Fruit fly (Drosophila melanogaster) whole organism, embryonic: Measurements from ENCODE around the gene CG8136.

Experiments
- Abd-B ChIP-seq: fragments of 200-800 bp; sonication (Bioruptor generic); optimal IDR thresholded peaks from 2 replicates; lab custom pipeline; 2018; ENCODE audit warnings: missing biosample characterization, mild to moderate bottlenecking, missing genetic modification characterization, moderate library complexity
- BEAF-32 ChIP-seq: fragments of 200-800 bp; sonication (Bioruptor generic); optimal IDR thresholded peaks from 3 replicates; lab custom pipeline; 2017; ENCODE audit warnings: missing biosample characterization, missing genetic modification characterization, mild to moderate bottlenecking, moderate library complexity, missing genetic modification reagents
- Blimp-1 ChIP-seq: fragments of 200-800 bp; sonication (Bioruptor generic); optimal IDR thresholded peaks from 3 replicates; lab custom pipeline; 2018; ENCODE audit warnings: missing biosample characterization, missing genetic modification characterization, mild to moderate bottlenecking, moderate library complexity, missing genetic modification reagents
- Bteb2 ChIP-seq: fragments of 200-800 bp; sonication (Bioruptor generic); optimal IDR thresholded peaks from 2 replicates; lab custom pipeline; 2016; ENCODE audit warnings: missing biosample characterization, missing genetic modification characterization
- CG10147 ChIP-seq: fragments of 200-800 bp; sonication (Bioruptor generic); optimal IDR thresholded peaks from 2 replicates; lab custom pipeline; 2019; ENCODE audit warnings: missing biosample characterization, mild to moderate bottlenecking, missing genetic modification characterization, moderate library complexity
- CG10321 ChIP-seq: fragments of 200-800 bp; sonication (Bioruptor generic); IDR thresholded peaks from 2 replicates; pipeline ENCODE4 v1.3.6; 2022; ENCODE audit warnings: missing biosample characterization, missing genetic modification characterization
- CG10959 ChIP-seq: fragments of 200-800 bp; sonication (Bioruptor generic); IDR thresholded peaks from 2 replicates; pipeline ENCODE4 v1.3.6; 2022; ENCODE audit warnings: missing biosample characterization, missing genetic modification characterization
- CG10979 ChIP-seq: fragments of 200-800 bp; sonication (Bioruptor generic); optimal IDR thresholded peaks from 2 replicates; lab custom pipeline; 2018; ENCODE audit warnings: missing biosample characterization, mild to moderate bottlenecking, missing genetic modification characterization, moderate library complexity
- CG13123 ChIP-seq: fragments of 200-800 bp; sonication (Bioruptor generic); optimal IDR thresholded peaks from 2 replicates; lab custom pipeline; 2016; ENCODE audit warnings: missing biosample characterization, missing genetic modification characterization
- CG13424 ChIP-seq: fragments of 200-800 bp; sonication (Bioruptor generic); optimal IDR thresholded peaks from 2 replicates; lab custom pipeline; 2019; ENCODE audit warnings: missing biosample characterization, mild to moderate bottlenecking, missing genetic modification characterization, moderate library complexity
- CG1529 ChIP-seq: fragments of 200-800 bp; sonication (Bioruptor generic); optimal IDR thresholded peaks from 3 replicates; lab custom pipeline; 2018; ENCODE audit warnings: missing biosample characterization, missing genetic modification characterization
- CG16815 ChIP-seq: fragments of 200-800 bp; sonication (Bioruptor generic); optimal IDR thresholded peaks from 3 replicates; lab custom pipeline; 2017; ENCODE audit warnings: missing biosample characterization, mild to moderate bottlenecking, missing genetic modification characterization
- CG17328 ChIP-seq: fragments of 200-800 bp; sonication (Bioruptor generic); IDR thresholded peaks from 2 replicates; pipeline ENCODE4 v1.3.6; 2022; ENCODE audit warnings: missing biosample characterization, missing genetic modification characterization
- CG1792 ChIP-seq: fragments of 200-800 bp; sonication (Bioruptor generic); optimal IDR thresholded peaks from 2 replicates; lab custom pipeline; 2016; ENCODE audit warnings: missing biosample characterization, missing genetic modification characterization
- CG18599 ChIP-seq: fragments of 200-800 bp; sonication (Bioruptor generic); optimal IDR thresholded peaks from 3 replicates; lab custom pipeline; 2017; ENCODE audit warnings: missing biosample characterization, missing genetic modification characterization, mild to moderate bottlenecking, moderate library complexity, missing genetic modification reagents
- CG18764 ChIP-seq: fragments of 200-800 bp; sonication (Bioruptor generic); optimal IDR thresholded peaks from 3 replicates; lab custom pipeline; 2016; ENCODE audit warnings: missing biosample characterization, missing genetic modification characterization
- CG2120 ChIP-seq: fragments of 200-800 bp; sonication (Bioruptor generic); optimal IDR thresholded peaks from 3 replicates; lab custom pipeline; 2016; ENCODE audit warnings: missing biosample characterization, missing genetic modification characterization
- CG32772 ChIP-seq: fragments of 200-800 bp; sonication (Bioruptor generic); IDR thresholded peaks from 2 replicates; pipeline ENCODE4 v1.3.6; 2022; ENCODE audit warnings: missing biosample characterization, missing genetic modification characterization
- CG33557 ChIP-seq: fragments of 200-800 bp; sonication (Bioruptor generic); optimal IDR thresholded peaks from 2 replicates; lab custom pipeline; 2019; ENCODE audit warnings: missing biosample characterization, mild to moderate bottlenecking, missing genetic modification characterization, moderate library complexity
- CG34224 ChIP-seq: fragments of 200-800 bp; sonication (Bioruptor generic); IDR thresholded peaks from 3 replicates; pipeline ENCODE4 v1.3.6; 2022; ENCODE audit warnings: missing biosample characterization, missing genetic modification characterization; ENCODE audit not compliant: partially characterized antibody
- CG34376 ChIP-seq: fragments of 200-800 bp; sonication (Bioruptor generic); optimal IDR thresholded peaks from 2 replicates; lab custom pipeline; 2018; ENCODE audit warnings: missing biosample characterization, mild to moderate bottlenecking, missing genetic modification characterization
- CG4328 ChIP-seq: fragments of 200-800 bp; sonication (Bioruptor generic); optimal IDR thresholded peaks from 3 replicates; lab custom pipeline; 2017; ENCODE audit warnings: missing biosample characterization, missing genetic modification reagents, missing genetic modification characterization
- CG4707 ChIP-seq: fragments of 200-800 bp; sonication (Bioruptor generic); optimal IDR thresholded peaks from 2 replicates; lab custom pipeline; 2018; ENCODE audit warnings: missing biosample characterization, mild to moderate bottlenecking, missing genetic modification characterization, moderate library complexity
- CG8281 ChIP-seq: fragments of 200-800 bp; sonication (Bioruptor generic); optimal IDR thresholded peaks from 2 replicates; lab custom pipeline; 2018; ENCODE audit warnings: missing biosample characterization, mild to moderate bottlenecking, missing genetic modification characterization, moderate library complexity
- CG8924 ChIP-seq: fragments of 200-800 bp; optimal IDR thresholded peaks from 3 replicates; lab custom pipeline; 2019; ENCODE audit warnings: missing biosample characterization, mild to moderate bottlenecking, missing genetic modification characterization, moderate library complexity
- CG9932 ChIP-seq: fragments of 200-800 bp; sonication (Bioruptor generic); IDR thresholded peaks from 2 replicates; pipeline ENCODE4 v1.3.6; 2022; ENCODE audit warnings: missing biosample characterization, missing genetic modification characterization
- Dbx ChIP-seq: fragments of 200-800 bp; sonication (Bioruptor generic); IDR thresholded peaks from 3 replicates; pipeline ENCODE4 v1.3.6; 2022; ENCODE audit warnings: missing biosample characterization, missing genetic modification characterization
- H2.0 ChIP-seq: fragments of 200-800 bp; sonication (Bioruptor generic); IDR thresholded peaks from 2 replicates; pipeline ENCODE4 v1.3.6; 2022; ENCODE audit warnings: missing biosample characterization, missing genetic modification characterization
- Hmr ChIP-seq: fragments of 200-800 bp; sonication (Bioruptor generic); optimal IDR thresholded peaks from 3 replicates; lab custom pipeline; 2017; ENCODE audit warnings: mild to moderate bottlenecking, missing biosample characterization, missing genetic modification reagents, missing genetic modification characterization
- Lim3 ChIP-seq: fragments of 200-800 bp; sonication (Bioruptor generic); IDR thresholded peaks from 2 replicates; pipeline ENCODE4 v1.3.6; 2022; ENCODE audit warnings: missing biosample characterization, missing genetic modification characterization
- Oli ChIP-seq: fragments of 200-800 bp; sonication (Bioruptor generic); optimal IDR thresholded peaks from 2 replicates; lab custom pipeline; 2018; ENCODE audit warnings: missing biosample characterization, mild to moderate bottlenecking, missing genetic modification characterization, moderate library complexity
- Ssrp ChIP-seq: fragments of 200-800 bp; sonication (Bioruptor generic); optimal IDR thresholded peaks from 2 replicates; lab custom pipeline; 2018; ENCODE audit warnings: missing biosample characterization, mild to moderate bottlenecking, missing genetic modification characterization, moderate library complexity
- Tbp ChIP-seq: fragments of >200 bp; optimal IDR thresholded peaks from 2 replicates; lab custom pipeline; 2018; ENCODE audit warnings: missing biosample characterization, missing genetic modification characterization
- Xrp1 ChIP-seq: fragments of 200-800 bp; sonication (Bioruptor generic); IDR thresholded peaks from 2 replicates; pipeline ENCODE4 v1.3.6; 2022; ENCODE audit warnings: missing biosample characterization, missing genetic modification characterization
- bbx ChIP-seq: fragments of 200-800 bp; sonication (Bioruptor generic); IDR thresholded peaks from 2 replicates; pipeline ENCODE4 v1.3.6; 2022; ENCODE audit warnings: missing biosample characterization, missing genetic modification characterization; ENCODE audit not compliant: partially characterized antibody
- br ChIP-seq: fragments of >200 bp; optimal IDR thresholded peaks from 2 replicates; lab custom pipeline; 2017
- bsh ChIP-seq, 2 experiments: fragments of 200-800 bp; sonication (Bioruptor generic); optimal IDR thresholded peaks; 2 replicates each; lab custom pipeline; 2017 to 2018; ENCODE audit warnings: mild to moderate bottlenecking in 2 of 2, missing biosample characterization in 2 of 2, missing genetic modification characterization in 2 of 2, moderate library complexity in 1 of 2
- dmrt11E ChIP-seq: fragments of 200-800 bp; sonication (Bioruptor generic); optimal IDR thresholded peaks from 3 replicates; lab custom pipeline; 2018; ENCODE audit warnings: missing biosample characterization, mild to moderate bottlenecking, missing genetic modification characterization, moderate library complexity
- dmrt99B ChIP-seq: fragments of 200-800 bp; sonication (Bioruptor generic); optimal IDR thresholded peaks from 2 replicates; lab custom pipeline; 2018; ENCODE audit warnings: missing biosample characterization, mild to moderate bottlenecking, missing genetic modification characterization, moderate library complexity
- dpn ChIP-seq, 2 experiments: fragments of 200-800 bp; sonication (Bioruptor generic); optimal IDR thresholded peaks; 3 replicates each; lab custom pipeline; 2016; ENCODE audit warnings: missing biosample characterization in 2 of 2, missing genetic modification characterization in 2 of 2
- gro ChIP-seq: fragments of 200-800 bp; sonication (Bioruptor generic); optimal IDR thresholded peaks from 2 replicates; lab custom pipeline; 2016; ENCODE audit warnings: missing biosample characterization, missing genetic modification characterization
- lbe ChIP-seq: fragments of 200-800 bp; sonication (Bioruptor generic); optimal IDR thresholded peaks from 2 replicates; lab custom pipeline; 2016; ENCODE audit warnings: missing biosample characterization, mild to moderate bottlenecking, missing genetic modification characterization
- maf-S ChIP-seq: fragments of 200-800 bp; sonication (Bioruptor generic); optimal IDR thresholded peaks from 2 replicates; lab custom pipeline; 2016; ENCODE audit warnings: missing biosample characterization, missing genetic modification characterization
- oc ChIP-seq: fragments of 200-800 bp; sonication (Bioruptor generic); optimal IDR thresholded peaks from 2 replicates; lab custom pipeline; 2018; ENCODE audit warnings: missing biosample characterization, mild to moderate bottlenecking, missing genetic modification characterization, moderate library complexity
- odd ChIP-seq: fragments of 200-800 bp; sonication (Bioruptor generic); optimal IDR thresholded peaks from 2 replicates; lab custom pipeline; 2017; ENCODE audit warnings: missing biosample characterization, mild to moderate bottlenecking, missing genetic modification characterization
- pho ChIP-seq: fragments of 200-800 bp; sonication (Bioruptor generic); optimal IDR thresholded peaks from 2 replicates; lab custom pipeline; 2016; ENCODE audit warnings: missing biosample characterization, missing genetic modification characterization
- prd ChIP-seq, 3 experiments: fragments of >200 bp in 2 of 3; fragments of 200-800 bp in 1 of 3; sonication (Bioruptor generic) in 1 of 3; optimal IDR thresholded peaks in 2 of 3; IDR thresholded peaks in 1 of 3; 2 replicates in 2 of 3; 3 replicates in 1 of 3; pipeline versions ENCODE4 v1.3.6 to Lab custom; 2017 to 2022; ENCODE audit warnings: missing biosample characterization in 1 of 3, missing genetic modification characterization in 1 of 3
- row ChIP-seq: fragments of 200-800 bp; sonication (Bioruptor generic); IDR thresholded peaks from 3 replicates; pipeline ENCODE4 v1.3.6; 2022; ENCODE audit warnings: missing biosample characterization, missing genetic modification characterization
- sqz ChIP-seq: fragments of 200-800 bp; sonication (Bioruptor generic); optimal IDR thresholded peaks from 3 replicates; lab custom pipeline; 2018; ENCODE audit warnings: missing biosample characterization, mild to moderate bottlenecking, missing genetic modification characterization
- unc-4 ChIP-seq: fragments of 200-800 bp; sonication (Bioruptor generic); IDR thresholded peaks from 2 replicates; pipeline ENCODE4 v1.3.6; 2022; ENCODE audit warnings: missing biosample characterization, missing genetic modification characterization; ENCODE audit not compliant: partially characterized antibody

CG8136 gene

dm6 chr3R:8673803-8674234 lies 47.4 kb upstream of the CG8136 start, which contains the start of gene mRpL19 (continued):
- TF ChIP-seq row (peak; percentile 73), Bteb2 (GFP tag; lab: Kevin White, UChicago) (peak; percentile 6), bsh (GFP tag; optimal IDR thresholded peaks at IDR 0.05; lab: Kevin White, UChicago) (peak in 1 of 2 experiments; percentile 38), CG1792 (GFP tag; lab: Kevin White, UChicago) (no peak), lbe (GFP tag; lab: Kevin White, UChicago) (peak; percentile 52), unc-4 (GFP tag; lab: Robert Waterston, UW) (peak; percentile 70), dmrt99B (tag; lab: Kevin White, UChicago) (peak; percentile 33), Blimp-1 (GFP tag; lab: Kevin White, UChicago) (peak; percentile 48), gro (GFP tag; lab: Kevin White, UChicago) (peak; percentile 11), CG33557 (GFP tag; lab: Kevin White, UChicago) (peak; percentile 39), Xrp1 (GFP tag; lab: Robert Waterston, UW) (peak; percentile 36; the same call in 1 of the 2 replicates), sqz (GFP tag; lab: Kevin White, UChicago) (peak; percentile 54), BEAF-32 (GFP tag; lab: Kevin White, UChicago) (peak; percentile 54), CG32772 (no peak), CG13424 (tag; lab: Kevin White, UChicago) (peak; percentile 71), pho (no peak), CG10959 (no peak), CG18599 (peak; percentile 71), prd (optimal IDR thresholded peaks at IDR 0.05; lab: Kevin White, UChicago) (no peak), prd (GFP tag; IDR thresholded peaks at IDR 0.05; lab: Robert Waterston, UW) (no peak), CG8924 (tag; lab: Kevin White, UChicago) (peak; percentile 71), CG8281 (tag; lab: Kevin White, UChicago) (no peak), bbx (GFP tag; lab: Robert Waterston, UW) (peak; percentile 81), CG9932 (no peak), CG17328 (GFP tag; lab: Robert Waterston, UW) (no peak), dmrt11E (tag; lab: Kevin White, UChicago) (peak; percentile 34), Lim3 (GFP tag; lab: Robert Waterston, UW) (no peak), CG1529 (GFP tag; lab: Kevin White, UChicago) (no peak), CG10147 (peak; percentile 46), CG13123 (GFP tag; lab: Kevin White, UChicago) (peak; percentile 6), CG2120 (GFP tag; lab: Kevin White, UChicago) (peak; percentile 45), Abd-B (GFP tag; lab: Kevin White, UChicago) (no peak), br (lab: Kevin White, UChicago) (no peak), CG34376 (GFP tag; lab: Kevin White, UChicago) (peak; percentile 21), Hmr (GFP tag; lab: Kevin White, UChicago) (peak; percentile 10), odd (peak; percentile 8), CG4707 (GFP tag; lab: Kevin White, UChicago) (no peak), H2.0 (GFP tag; lab: Robert Waterston, UW) (no peak), oc (tag; lab: Kevin White, UChicago) (no peak), CG18764 (GFP tag; lab: Kevin White, UChicago) (peak; percentile 20), Ssrp (tag; lab: Kevin White, UChicago) (peak; percentile 29), maf-S (GFP tag; lab: Kevin White, UChicago) (no peak), dpn (GFP tag; optimal IDR thresholded peaks at IDR 0.05; lab: Kevin White, UChicago) (peak in 1 of 2 experiments; percentile 3), Tbp (GFP tag; lab: Kevin White, UChicago) (no peak), CG16815 (GFP tag; lab: Kevin White, UChicago) (no peak), CG34224 (GFP tag; lab: Robert Waterston, UW) (peak; percentile 53; the same call in 2 of the 3 replicates), CG10979 (peak; percentile 50), CG10321 (GFP tag; lab: Robert Waterston, UW) (no peak), CG4328 (GFP tag; lab: Kevin White, UChicago) (peak; percentile 37), Dbx (GFP tag; lab: Robert Waterston, UW) (no peak), Oli (tag; lab: Kevin White, UChicago) (no peak)
